Fruit fly (Drosophila melanogaster) whole organism, embryonic: Measurements from ENCODE around the gene mbm.

Experiments
- CG11398 ChIP-seq: fragments of 200-800 bp; sonication (Bioruptor generic); optimal IDR thresholded peaks from 2 replicates; lab custom pipeline; 2016; ENCODE audit warnings: missing biosample characterization, missing genetic modification characterization
- CG11504 ChIP-seq: fragments of 200-800 bp; sonication (Bioruptor generic); optimal IDR thresholded peaks from 3 replicates; lab custom pipeline; 2019; ENCODE audit warnings: missing biosample characterization, mild to moderate bottlenecking, missing genetic modification characterization, moderate library complexity
- CG14667 ChIP-seq: fragments of 200-800 bp; sonication (Bioruptor generic); IDR thresholded peaks from 2 replicates; pipeline ENCODE4 v1.3.6; 2022; ENCODE audit warnings: missing biosample characterization, missing genetic modification characterization
- CG15601 ChIP-seq: fragments of 200-800 bp; sonication (Bioruptor generic); optimal IDR thresholded peaks from 3 replicates; lab custom pipeline; 2019; ENCODE audit warnings: missing biosample characterization, mild to moderate bottlenecking, missing genetic modification characterization, moderate library complexity
- CG18764 ChIP-seq: fragments of 200-800 bp; sonication (Bioruptor generic); optimal IDR thresholded peaks from 3 replicates; lab custom pipeline; 2016; ENCODE audit warnings: missing biosample characterization, missing genetic modification characterization
- CG30020 ChIP-seq: fragments of 200-800 bp; optimal IDR thresholded peaks from 2 replicates; lab custom pipeline; 2019; ENCODE audit warnings: missing biosample characterization, mild to moderate bottlenecking, missing genetic modification characterization, moderate library complexity
- CG32767 ChIP-seq: fragments of 200-800 bp; sonication (Bioruptor generic); IDR thresholded peaks from 2 replicates; pipeline ENCODE4 v1.3.6; 2022; ENCODE audit warnings: missing biosample characterization, missing genetic modification characterization
- CG33213 ChIP-seq: fragments of 200-800 bp; sonication (Bioruptor generic); optimal IDR thresholded peaks from 3 replicates; lab custom pipeline; 2016; ENCODE audit warnings: missing biosample characterization, missing genetic modification characterization
- CG3995 ChIP-seq: fragments of 200-800 bp; sonication (Bioruptor generic); optimal IDR thresholded peaks from 3 replicates; lab custom pipeline; 2016; ENCODE audit warnings: missing biosample characterization, missing genetic modification characterization
- CG4360 ChIP-seq: fragments of 200-800 bp; sonication (Bioruptor generic); IDR thresholded peaks from 2 replicates; pipeline ENCODE4 v1.3.6; 2022; ENCODE audit warnings: missing biosample characterization, missing genetic modification characterization
- CG7928 ChIP-seq: fragments of 200-800 bp; sonication (Bioruptor generic); optimal IDR thresholded peaks from 2 replicates; lab custom pipeline; 2017; ENCODE audit warnings: missing biosample characterization, mild to moderate bottlenecking, missing genetic modification characterization
- CG8944 ChIP-seq: fragments of 200-800 bp; sonication (Bioruptor generic); optimal IDR thresholded peaks from 3 replicates; lab custom pipeline; 2016; ENCODE audit warnings: missing biosample characterization, missing genetic modification characterization
- CG9797 ChIP-seq: fragments of 200-800 bp; sonication (Bioruptor generic); optimal IDR thresholded peaks from 3 replicates; lab custom pipeline; 2018; ENCODE audit warnings: missing biosample characterization, mild to moderate bottlenecking, missing genetic modification characterization
- Camta ChIP-seq: fragments of 200-800 bp; sonication (Bioruptor generic); optimal IDR thresholded peaks from 2 replicates; lab custom pipeline; 2016; ENCODE audit warnings: missing biosample characterization, missing genetic modification characterization
- Chrac-16 ChIP-seq: fragments of 200-800 bp; sonication (Bioruptor generic); optimal IDR thresholded peaks from 3 replicates; lab custom pipeline; 2016; ENCODE audit warnings: missing biosample characterization, missing genetic modification characterization
- E2f2 ChIP-seq: fragments of 200-800 bp; sonication (Bioruptor generic); IDR thresholded peaks from 2 replicates; pipeline ENCODE4 v1.3.6; 2022; ENCODE audit warnings: missing biosample characterization, missing genetic modification characterization
- HLH54F ChIP-seq: fragments of 200-800 bp; sonication (Bioruptor generic); optimal IDR thresholded peaks from 3 replicates; lab custom pipeline; 2016; ENCODE audit warnings: missing biosample characterization, missing genetic modification characterization
- Hr3 ChIP-seq: fragments of 200-800 bp; sonication (Bioruptor generic); optimal IDR thresholded peaks from 3 replicates; lab custom pipeline; 2016; ENCODE audit warnings: missing biosample characterization, missing genetic modification characterization
- MESR4 ChIP-seq: fragments of 200-800 bp; sonication (Bioruptor generic); optimal IDR thresholded peaks from 2 replicates; lab custom pipeline; 2018; ENCODE audit warnings: missing biosample characterization, mild to moderate bottlenecking, missing genetic modification characterization, moderate library complexity
- Mad ChIP-seq: fragments of 200-800 bp; sonication (Bioruptor generic); optimal IDR thresholded peaks from 2 replicates; lab custom pipeline; 2016; ENCODE audit warnings: missing biosample characterization, missing genetic modification characterization
- Max ChIP-seq: fragments of 200-800 bp; sonication (Bioruptor generic); optimal IDR thresholded peaks from 2 replicates; lab custom pipeline; 2016; ENCODE audit warnings: missing biosample characterization, mild to moderate bottlenecking, missing genetic modification characterization
- Med ChIP-seq: fragments of 200-800 bp; sonication (Bioruptor generic); peaks from one replicate; lab custom pipeline; 2016; ENCODE audit warnings: missing biosample characterization, missing genetic modification characterization, mild to moderate bottlenecking, inconsistent platforms, moderate library complexity
- Nf-YC ChIP-seq: fragments of 200-800 bp; optimal IDR thresholded peaks from 3 replicates; lab custom pipeline; 2019; ENCODE audit warnings: missing biosample characterization, mild to moderate bottlenecking, missing genetic modification characterization, moderate library complexity
- Opbp ChIP-seq: fragments of 200-800 bp; sonication (Bioruptor generic); IDR thresholded peaks from 3 replicates; pipeline ENCODE4 v1.3.6; 2022; ENCODE audit warnings: missing biosample characterization, missing genetic modification characterization; ENCODE audit not compliant: partially characterized antibody
- Ptx1 ChIP-seq: fragments of 200-800 bp; sonication (Bioruptor generic); IDR thresholded peaks from 2 replicates; pipeline ENCODE4 v1.3.6; 2022; ENCODE audit warnings: missing biosample characterization, missing genetic modification characterization
- Trl ChIP-seq, 3 experiments: fragments of >200 bp in 2 of 3; fragments of 200-800 bp in 1 of 3; sonication (Bioruptor generic) in 1 of 3; optimal IDR thresholded peaks; 2 replicates in 1 of 3; 3 replicates in 2 of 3; lab custom pipeline; 2016 to 2017; ENCODE audit warnings: missing biosample characterization in 1 of 3, missing genetic modification characterization in 1 of 3
- YL-1 ChIP-seq: fragments of 200-800 bp; sonication (Bioruptor generic); optimal IDR thresholded peaks from 3 replicates; lab custom pipeline; 2017; ENCODE audit warnings: missing biosample characterization, mild to moderate bottlenecking, missing genetic modification characterization
- al ChIP-seq: fragments of 200-800 bp; sonication (Bioruptor generic); IDR thresholded peaks from 2 replicates; pipeline ENCODE4 v1.3.6; 2022; ENCODE audit warnings: missing biosample characterization, missing genetic modification characterization
- ap ChIP-seq: fragments of 200-800 bp; sonication (Bioruptor generic); IDR thresholded peaks from 2 replicates; pipeline ENCODE4 v1.3.6; 2022; ENCODE audit warnings: missing biosample characterization, missing genetic modification characterization
- bsh ChIP-seq, 2 experiments: fragments of 200-800 bp; sonication (Bioruptor generic); optimal IDR thresholded peaks; 2 replicates each; lab custom pipeline; 2017 to 2018; ENCODE audit warnings: mild to moderate bottlenecking in 2 of 2, missing biosample characterization in 2 of 2, missing genetic modification characterization in 2 of 2, moderate library complexity in 1 of 2
- chn ChIP-seq: fragments of 200-800 bp; sonication (Bioruptor generic); optimal IDR thresholded peaks from 2 replicates; lab custom pipeline; 2016; ENCODE audit warnings: missing biosample characterization, missing genetic modification characterization
- disco-r ChIP-seq: fragments of 200-800 bp; sonication (Bioruptor generic); optimal IDR thresholded peaks from 2 replicates; lab custom pipeline; 2016; ENCODE audit warnings: missing biosample characterization, missing genetic modification characterization
- dmrt99B ChIP-seq: fragments of 200-800 bp; sonication (Bioruptor generic); optimal IDR thresholded peaks from 2 replicates; lab custom pipeline; 2018; ENCODE audit warnings: missing biosample characterization, mild to moderate bottlenecking, missing genetic modification characterization, moderate library complexity
- en ChIP-seq: fragments of 200-800 bp; sonication (Bioruptor generic); optimal IDR thresholded peaks from 2 replicates; lab custom pipeline; 2016; ENCODE audit warnings: missing biosample characterization, missing genetic modification characterization
- ewg ChIP-seq: fragments of 200-800 bp; sonication (Bioruptor generic); optimal IDR thresholded peaks from 3 replicates; lab custom pipeline; 2017; ENCODE audit warnings: mild to moderate bottlenecking, missing biosample characterization, missing genetic modification reagents, missing genetic modification characterization
- grn ChIP-seq: fragments of 200-800 bp; sonication (Bioruptor generic); optimal IDR thresholded peaks from 3 replicates; lab custom pipeline; 2017; ENCODE audit warnings: missing biosample characterization, missing genetic modification characterization
- ham ChIP-seq: fragments of 200-800 bp; sonication (Bioruptor generic); IDR thresholded peaks from 2 replicates; pipeline ENCODE4 v1.3.6; 2022; ENCODE audit warnings: missing biosample characterization, missing genetic modification characterization
- hkb ChIP-seq, 2 experiments: fragments of 200-800 bp in 1 of 2; fragments of >200 bp in 1 of 2; sonication (Bioruptor generic) in 1 of 2; IDR thresholded peaks in 1 of 2; optimal IDR thresholded peaks in 1 of 2; 2 replicates each; pipeline versions ENCODE4 v1.3.6 to Lab custom; 2017 to 2022; ENCODE audit warnings: missing biosample characterization in 1 of 2, missing genetic modification characterization in 1 of 2
- insv ChIP-seq, 2 experiments: fragments of 200-800 bp; sonication (Bioruptor generic); optimal IDR thresholded peaks; 3 replicates each; lab custom pipeline; 2016 to 2018; ENCODE audit warnings: missing biosample characterization in 2 of 2, missing genetic modification characterization in 2 of 2
- inv ChIP-seq: fragments of 200-800 bp; sonication (Bioruptor generic); IDR thresholded peaks from 2 replicates; pipeline ENCODE4 v1.3.6; 2022; ENCODE audit warnings: missing biosample characterization, missing genetic modification characterization; ENCODE audit not compliant: partially characterized antibody
- kni ChIP-seq: fragments of 200-800 bp; sonication (Bioruptor generic); optimal IDR thresholded peaks from 3 replicates; lab custom pipeline; 2017; ENCODE audit warnings: mild to moderate bottlenecking, missing biosample characterization, missing genetic modification reagents, missing genetic modification characterization
- knrl ChIP-seq: fragments of 200-800 bp; sonication (Bioruptor generic); IDR thresholded peaks from 3 replicates; pipeline ENCODE4 v1.3.6; 2022; ENCODE audit warnings: missing biosample characterization, missing genetic modification characterization; ENCODE audit not compliant: partially characterized antibody
- maf-S ChIP-seq: fragments of 200-800 bp; sonication (Bioruptor generic); optimal IDR thresholded peaks from 2 replicates; lab custom pipeline; 2016; ENCODE audit warnings: missing biosample characterization, missing genetic modification characterization
- mld ChIP-seq: fragments of 200-800 bp; sonication (Bioruptor generic); IDR thresholded peaks from 3 replicates; pipeline ENCODE4 v1.3.6; 2022; ENCODE audit warnings: missing biosample characterization, missing genetic modification characterization; ENCODE audit not compliant: partially characterized antibody
- pum ChIP-seq: fragments of 200-800 bp; sonication (Bioruptor generic); optimal IDR thresholded peaks from 2 replicates; lab custom pipeline; 2016; ENCODE audit warnings: missing biosample characterization, missing genetic modification characterization
- scrt ChIP-seq: fragments of 200-800 bp; sonication (Bioruptor generic); optimal IDR thresholded peaks from 2 replicates; lab custom pipeline; 2018; ENCODE audit warnings: missing biosample characterization, mild to moderate bottlenecking, missing genetic modification characterization, moderate library complexity
- slp2 ChIP-seq: fragments of 200-800 bp; sonication (Bioruptor generic); optimal IDR thresholded peaks from 2 replicates; lab custom pipeline; 2016; ENCODE audit warnings: missing biosample characterization, missing genetic modification characterization
- sob ChIP-seq: fragments of 200-800 bp; sonication (Bioruptor generic); IDR thresholded peaks from 2 replicates; pipeline ENCODE4 v1.3.6; 2022; ENCODE audit warnings: missing biosample characterization, missing genetic modification characterization
- zen2 ChIP-seq: fragments of 200-800 bp; sonication (Bioruptor generic); IDR thresholded peaks from 3 replicates; pipeline ENCODE4 v1.3.6; 2022; ENCODE audit warnings: missing biosample characterization, missing genetic modification characterization; ENCODE audit not compliant: partially characterized antibody

Gene mbm

DNA sequence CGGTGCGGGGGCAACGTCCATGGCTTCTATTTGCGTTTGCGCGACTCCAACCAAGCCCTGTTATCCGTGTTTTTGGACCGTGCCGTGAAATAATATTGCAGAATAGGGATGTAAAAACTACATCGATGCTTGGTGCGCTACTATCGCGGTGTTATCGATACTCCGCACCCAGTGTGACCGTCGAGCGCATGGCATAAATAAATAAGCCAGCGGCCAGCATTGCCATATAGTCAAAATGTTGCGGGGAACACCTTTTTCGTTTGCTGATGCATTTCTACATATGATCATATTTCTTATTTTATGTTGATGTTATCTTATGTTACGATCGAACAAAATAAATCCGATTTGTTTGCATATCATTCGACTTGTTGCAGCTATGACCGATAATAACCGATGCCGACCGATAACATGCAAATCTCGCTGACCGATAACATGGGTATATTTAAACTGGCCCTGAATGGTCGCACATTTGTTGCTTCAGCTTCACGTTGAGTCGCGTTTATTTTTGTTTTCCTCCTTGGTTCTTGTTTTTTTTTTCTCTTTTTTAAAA, 3.7 kb upstream of the mbm start, which contains the start of gene smo (continued):
- peak; percentile 90 for TF ChIP-seq knrl
- TF ChIP-seq bsh (GFP tag; optimal IDR thresholded peaks at IDR 0.05; lab: Kevin White, UChicago): peak in 1 of 2 experiments; percentile 3
- peak in 1 of 2 experiments; percentile 2 for TF ChIP-seq Trl (optimal IDR thresholded peaks at IDR 0.05; lab: Kevin White, UChicago)
- peak; percentile 51 for TF ChIP-seq Trl (GFP tag; optimal IDR thresholded peaks at IDR 0.05; lab: Kevin White, UChicago)
- TF ChIP-seq CG30020 (tag; lab: Kevin White, UChicago): peak; percentile 52
- peak; percentile 99 for TF ChIP-seq CG11504 (tag; lab: Kevin White, UChicago)
- TF ChIP-seq hkb (optimal IDR thresholded peaks at IDR 0.05; lab: Kevin White, UChicago): peak; percentile 81
- no peak for TF ChIP-seq hkb (GFP tag; IDR thresholded peaks at IDR 0.05; lab: Robert Waterston, UW)
- no peak for TF ChIP-seq al (GFP tag; lab: Robert Waterston, UW)
- TF ChIP-seq HLH54F: peak; percentile 65
- peak; percentile 55 for TF ChIP-seq E2f2
- TF ChIP-seq ham (GFP tag; lab: Robert Waterston, UW): no peak
- TF ChIP-seq CG14667: no peak
- TF ChIP-seq scrt (GFP tag; lab: Kevin White, UChicago): peak; percentile 92
- TF ChIP-seq ap (GFP tag; lab: Robert Waterston, UW): no peak
- TF ChIP-seq Nf-YC (tag; lab: Kevin White, UChicago): peak; percentile 28
- peak; percentile 50 for TF ChIP-seq CG18764 (GFP tag; lab: Kevin White, UChicago)
- peak; percentile 61; the same call in 2 of the 3 replicates for TF ChIP-seq mld (GFP tag; lab: Robert Waterston, UW)
- 0 out of 2 replicates have a peak, but pooled peaks have one; percentile 24 for TF ChIP-seq sob (GFP tag; lab: Robert Waterston, UW)
- peak; percentile 37 for TF ChIP-seq ewg (GFP tag; lab: Kevin White, UChicago)
- TF ChIP-seq maf-S (GFP tag; lab: Kevin White, UChicago): peak; percentile 29
- peak; percentile 79 for TF ChIP-seq YL-1
- TF ChIP-seq CG3995: peak; percentile 57
- peak; percentile 42 for TF ChIP-seq pum (GFP tag; lab: Kevin White, UChicago)
- TF ChIP-seq CG11398 (GFP tag; lab: Kevin White, UChicago): peak; percentile 27
- TF ChIP-seq CG9797: peak; percentile 96
- peak; percentile 33 for TF ChIP-seq Hr3 (GFP tag; lab: Kevin White, UChicago)
- peak; percentile 53 for TF ChIP-seq CG33213 (GFP tag; lab: Kevin White, UChicago)
- TF ChIP-seq Med (GFP tag; lab: Kevin White, UChicago): peak; percentile 89
- TF ChIP-seq Opbp (GFP tag; lab: Robert Waterston, UW): peak; percentile 81
- no peak for TF ChIP-seq dmrt99B
- peak; percentile 29 for TF ChIP-seq Chrac-16 (GFP tag; lab: Kevin White, UChicago)
- no peak for TF ChIP-seq kni (GFP tag; lab: Kevin White, UChicago)
- peak; percentile 57; the same call in 1 of the 3 replicates for TF ChIP-seq zen2 (GFP tag; lab: Robert Waterston, UW)
- peak; percentile 51 for TF ChIP-seq Mad
- peak; percentile 56 for TF ChIP-seq slp2 (GFP tag; lab: Kevin White, UChicago)
- peak; percentile 22 for TF ChIP-seq Camta (GFP tag; lab: Kevin White, UChicago)
- TF ChIP-seq disco-r (GFP tag; lab: Kevin White, UChicago): peak; percentile 34
- TF ChIP-seq grn: peak; percentile 34
- peak; percentile 67 for TF ChIP-seq MESR4 (GFP tag; lab: Kevin White, UChicago)
- peak in 1 of 2 experiments; percentile 12 for TF ChIP-seq insv (GFP tag; optimal IDR thresholded peaks at IDR 0.05; lab: Kevin White, UChicago)
- peak; percentile 7 for TF ChIP-seq CG7928 (GFP tag; lab: Kevin White, UChicago)
- no peak for TF ChIP-seq CG4360
- TF ChIP-seq inv (GFP tag; lab: Robert Waterston, UW): peak; percentile 81
- TF ChIP-seq Ptx1 (GFP tag; lab: Robert Waterston, UW): peak; percentile 24; the same call in 1 of the 2 replicates
- TF ChIP-seq Max (GFP tag; lab: Kevin White, UChicago): peak; percentile 44
- peak; percentile 33 for TF ChIP-seq chn (GFP tag; lab: Kevin White, UChicago)
- TF ChIP-seq CG15601 (tag; lab: Kevin White, UChicago): peak; percentile 29
- peak; percentile 54 for TF ChIP-seq CG8944
- no peak for TF ChIP-seq en (GFP tag; lab: Kevin White, UChicago)
- TF ChIP-seq CG32767: 0 out of 2 replicates have a peak, but pooled peaks have one; percentile 13
